Worm (Caenorhabditis elegans) whole organism, mixed stage, embryonic: Measurements from ENCODE around the gene F21D5.5.

Experiments used
- bed-3 ChIP-seq: fragments of 200-800 bp; sonication (Bioruptor generic); optimal IDR thresholded peaks from 3 replicates; lab custom pipeline; 2018; ENCODE audit warnings: mild to moderate bottlenecking, missing genetic modification characterization, moderate library complexity, missing compliant biosample characterization
- ces-1 ChIP-seq: fragments of 150-350 bp; optimal IDR thresholded peaks from 2 replicates; lab custom pipeline; 2014; ENCODE audit warnings: missing biosample characterization, missing genetic modification reagents, missing genetic modification characterization
- elt-3 ChIP-seq: fragments of 150-350 bp; optimal IDR thresholded peaks from 2 replicates; lab custom pipeline; 2014; ENCODE audit warnings: missing biosample characterization, missing genetic modification characterization
- hlh-1 ChIP-seq: fragments of 150-350 bp; optimal IDR thresholded peaks from 2 replicates; lab custom pipeline; 2014; ENCODE audit warnings: missing biosample characterization, missing genetic modification reagents, missing genetic modification characterization
- lin-13 ChIP-seq: fragments of 150-350 bp; optimal IDR thresholded peaks from 2 replicates; lab custom pipeline; 2014; ENCODE audit warnings: missing biosample characterization, missing genetic modification characterization
- lin-32 ChIP-seq: fragments of 200-800 bp; sonication (Bioruptor generic); optimal IDR thresholded peaks from 2 replicates; lab custom pipeline; 2018; ENCODE audit warnings: mild to moderate bottlenecking, missing genetic modification characterization, missing compliant biosample characterization
- lsy-2 ChIP-seq: fragments of 150-350 bp; optimal IDR thresholded peaks from 2 replicates; lab custom pipeline; 2014; ENCODE audit warnings: missing biosample characterization, missing genetic modification characterization
- mep-1 ChIP-seq: fragments of 150-350 bp; optimal IDR thresholded peaks from 2 replicates; lab custom pipeline; 2017; ENCODE audit warnings: missing biosample characterization, missing genetic modification reagents, missing genetic modification characterization, inconsistent platforms
- nhr-237 ChIP-seq: fragments of 150-350 bp; optimal IDR thresholded peaks from 2 replicates; lab custom pipeline; 2014; ENCODE audit warnings: missing biosample characterization, missing genetic modification characterization
- nhr-76 ChIP-seq: sonication (generic microtip); optimal IDR thresholded peaks from 2 replicates; lab custom pipeline; 2017; ENCODE audit warnings: missing biosample characterization, missing genetic modification characterization
- sptf-1 ChIP-seq: sonication (generic microtip); optimal IDR thresholded peaks from 2 replicates; lab custom pipeline; 2017; ENCODE audit warnings: mild to moderate bottlenecking, missing genetic modification characterization, moderate library complexity, missing compliant biosample characterization
- unc-120 ChIP-seq: sonication (generic microtip); optimal IDR thresholded peaks from 2 replicates; lab custom pipeline; 2017; ENCODE audit warnings: missing genetic modification characterization, missing compliant biosample characterization; ENCODE audit not compliant: poor library complexity, severe bottlenecking
- unc-62 ChIP-seq: fragments of 150-350 bp; optimal IDR thresholded peaks from 2 replicates; lab custom pipeline; 2014; ENCODE audit warnings: missing biosample characterization, missing genetic modification reagents, missing genetic modification characterization

DNA sequence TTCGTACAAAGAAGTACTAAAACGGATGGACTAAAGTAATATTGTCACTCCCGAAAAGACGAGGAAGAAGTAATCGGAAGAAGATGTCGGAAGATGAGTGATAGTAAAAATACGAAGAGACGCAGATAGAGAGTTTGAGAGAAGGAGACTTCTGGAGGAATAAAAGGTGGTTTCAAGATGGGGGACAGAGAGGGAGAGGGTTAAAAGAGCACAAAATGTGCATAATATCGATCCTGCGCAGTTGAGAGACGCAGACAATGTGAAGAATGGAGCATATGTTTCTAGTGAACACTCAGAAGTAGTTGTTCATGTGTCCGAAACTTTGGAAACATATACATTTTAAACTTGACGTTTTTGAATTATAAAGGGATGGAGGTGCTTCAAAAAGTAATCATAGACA lies 23.3 kb upstream of the F21D5.5 start:
- no peak for TF ChIP-seq lin-32 (GFP tag; lab: Kevin White, UChicago)
- TF ChIP-seq nhr-76, result no peak
- no peak for TF ChIP-seq nhr-237 (tag; lab: Kevin White, UChicago)
- no peak for TF ChIP-seq elt-3 (tag; lab: Kevin White, UChicago)
- TF ChIP-seq lsy-2, result peak; percentile 32
- TF ChIP-seq lin-13 (tag; lab: Kevin White, UChicago), result no peak
- TF ChIP-seq ces-1 (GFP tag; lab: Kevin White, UChicago), result peak; percentile 94
- no peak for TF ChIP-seq sptf-1 (tag; lab: Kevin White, UChicago)
- TF ChIP-seq unc-120 (tag; lab: Kevin White, UChicago), result peak; percentile 56
- no peak for TF ChIP-seq bed-3 (GFP tag; lab: Kevin White, UChicago)
- TF ChIP-seq unc-62 (GFP tag; lab: Kevin White, UChicago), result peak; percentile 61
- TF ChIP-seq mep-1 (tag; lab: Kevin White, UChicago), result peak; percentile 39
- peak; percentile 88 for TF ChIP-seq hlh-1 (tag; lab: Kevin White, UChicago)
